Fruit fly (Drosophila melanogaster) whole organism, pupa: Measurements from ENCODE around the gene beta-Spec.
A peak's percentile ranks its signal among the peaks of the same experiment; 100 is the strongest.

Source experiments
- CG10348 ChIP-seq: fragments of 200-800 bp; sonication (Bioruptor generic); IDR thresholded peaks from 2 replicates; pipeline ENCODE4 v1.3.6; 2022; ENCODE audit warnings: missing biosample characterization, missing genetic modification characterization
- CG12605 ChIP-seq: fragments of 200-800 bp; sonication (Bioruptor generic); IDR thresholded peaks from 2 replicates; pipeline ENCODE4 v1.3.6; 2022; ENCODE audit warnings: missing biosample characterization, missing genetic modification characterization
- CG13204 ChIP-seq: fragments of 200-800 bp; sonication (Bioruptor generic); optimal IDR thresholded peaks from 2 replicates; lab custom pipeline; 2018; ENCODE audit warnings: missing biosample characterization, mild to moderate bottlenecking, missing genetic modification characterization, moderate library complexity
- CG14655 ChIP-seq: fragments of 200-800 bp; sonication (Bioruptor generic); optimal IDR thresholded peaks from 3 replicates; lab custom pipeline; 2017; ENCODE audit warnings: mild to moderate bottlenecking, missing biosample characterization, missing genetic modification reagents, missing genetic modification characterization
- CG15710 ChIP-seq: fragments of 200-800 bp; sonication (Bioruptor generic); optimal IDR thresholded peaks from 2 replicates; lab custom pipeline; 2018; ENCODE audit warnings: missing biosample characterization, mild to moderate bottlenecking, missing genetic modification characterization, moderate library complexity
- CG17806 ChIP-seq: fragments of 200-800 bp; sonication (Bioruptor generic); optimal IDR thresholded peaks from 2 replicates; lab custom pipeline; 2018; ENCODE audit warnings: missing biosample characterization, mild to moderate bottlenecking, missing genetic modification characterization, moderate library complexity
- CG32121 ChIP-seq: fragments of 200-800 bp; sonication (Bioruptor generic); IDR thresholded peaks from 2 replicates; pipeline ENCODE4 v1.3.6; 2022; ENCODE audit warnings: missing biosample characterization, missing genetic modification characterization
- CG4496 ChIP-seq: fragments of 200-800 bp; sonication (Bioruptor generic); IDR thresholded peaks from 3 replicates; pipeline ENCODE4 v1.3.6; 2022; ENCODE audit warnings: missing biosample characterization, missing genetic modification characterization
- CG8159 ChIP-seq: fragments of 200-800 bp; sonication (Bioruptor generic); optimal IDR thresholded peaks from 3 replicates; lab custom pipeline; 2018; ENCODE audit warnings: missing biosample characterization, mild to moderate bottlenecking, missing genetic modification characterization, moderate library complexity
- CG8301 ChIP-seq: fragments of 200-800 bp; sonication (Bioruptor generic); optimal IDR thresholded peaks from 2 replicates; lab custom pipeline; 2018; ENCODE audit warnings: missing biosample characterization, mild to moderate bottlenecking, missing genetic modification characterization
- CG9948 ChIP-seq: fragments of 200-800 bp; sonication (Bioruptor generic); optimal IDR thresholded peaks from 2 replicates; lab custom pipeline; 2018; ENCODE audit warnings: missing biosample characterization, mild to moderate bottlenecking, missing genetic modification characterization, moderate library complexity
- D1 ChIP-seq: fragments of 200-800 bp; sonication (Bioruptor generic); optimal IDR thresholded peaks from 2 replicates; lab custom pipeline; 2018; ENCODE audit warnings: missing biosample characterization, mild to moderate bottlenecking, missing genetic modification characterization, moderate library complexity
- EcR ChIP-seq: fragments of 200-800 bp; sonication (Bioruptor generic); optimal IDR thresholded peaks from 3 replicates; lab custom pipeline; 2019; ENCODE audit warnings: missing biosample characterization, missing genetic modification characterization, mild to moderate bottlenecking, moderate library complexity, missing genetic modification reagents
- Ets98B ChIP-seq: fragments of 200-800 bp; sonication (Bioruptor generic); IDR thresholded peaks from 2 replicates; pipeline ENCODE4 v1.3.6; 2022; ENCODE audit warnings: missing biosample characterization, missing genetic modification characterization
- Pif1A ChIP-seq: fragments of 200-800 bp; sonication (Bioruptor generic); optimal IDR thresholded peaks from 3 replicates; lab custom pipeline; 2016; ENCODE audit warnings: missing biosample characterization, missing genetic modification characterization
- Pif1B ChIP-seq: fragments of 200-800 bp; sonication (Bioruptor generic); optimal IDR thresholded peaks from 3 replicates; lab custom pipeline; 2016; ENCODE audit warnings: missing biosample characterization, missing genetic modification characterization
- Snoo ChIP-seq: fragments of 200-800 bp; sonication (Bioruptor generic); optimal IDR thresholded peaks from 3 replicates; lab custom pipeline; 2017; ENCODE audit warnings: missing biosample characterization, mild to moderate bottlenecking, missing genetic modification characterization, inconsistent platforms
- fd96Ca ChIP-seq: fragments of 200-800 bp; sonication (Bioruptor generic); IDR thresholded peaks from 3 replicates; pipeline ENCODE4 v1.3.6; 2022; ENCODE audit warnings: missing biosample characterization, missing genetic modification characterization
- gl ChIP-seq: fragments of 200-800 bp; sonication (Bioruptor generic); optimal IDR thresholded peaks from 2 replicates; lab custom pipeline; 2018; ENCODE audit warnings: missing biosample characterization, mild to moderate bottlenecking, missing genetic modification characterization
- rn ChIP-seq: fragments of 200-800 bp; sonication (Bioruptor generic); IDR thresholded peaks from 2 replicates; pipeline ENCODE4 v1.3.6; 2022; ENCODE audit warnings: missing biosample characterization, missing genetic modification characterization

beta-Spec gene

dm6 chrX:17683506-17683858, 26.3 kb downstream of the beta-Spec start:
- TF ChIP-seq EcR (GFP tag; lab: Kevin White, UChicago): peak; percentile 8
- TF ChIP-seq gl (tag; lab: Kevin White, UChicago): no peak
- no peak for TF ChIP-seq CG32121 (GFP tag; lab: Robert Waterston, UW)
- TF ChIP-seq Pif1A (GFP tag; lab: Kevin White, UChicago): no peak

- TF ChIP-seq Ets98B (GFP tag; lab: Robert Waterston, UW): no peak
- peak; percentile 55 for TF ChIP-seq CG8159 (tag; lab: Kevin White, UChicago)
- TF ChIP-seq CG9948 (tag; lab: Kevin White, UChicago): peak; percentile 16
- TF ChIP-seq CG8301 (tag; lab: Kevin White, UChicago): peak; percentile 53
- TF ChIP-seq Pif1B (GFP tag; lab: Kevin White, UChicago): peak; percentile 14
- TF ChIP-seq CG15710: peak; percentile 34
- peak; percentile 0 for TF ChIP-seq CG17806
- peak; percentile 74 for TF ChIP-seq CG14655 (GFP tag; lab: Kevin White, UChicago)
- TF ChIP-seq fd96Ca (GFP tag; lab: Robert Waterston, UW): no peak
Measured at dm6 chrX:17686179-17686578, 29.0 kb downstream of the beta-Spec start.

dm6 chrX:17692729-17693128, 35.6 kb downstream of the beta-Spec start:
- TF ChIP-seq CG14655 (GFP tag; lab: Kevin White, UChicago) (peak; percentile 41), D1 (tag; lab: Kevin White, UChicago) (no peak), Pif1B (GFP tag; lab: Kevin White, UChicago) (no peak), CG32121 (GFP tag; lab: Robert Waterston, UW) (peak; percentile 49), CG8301 (tag; lab: Kevin White, UChicago) (peak; percentile 18)
- TF ChIP-seq, all 21 proteins: peak for 3

dm6 chrX:17693981-17694872, 37.1 kb downstream of the beta-Spec start:
- TF ChIP-seq CG32121 (GFP tag; lab: Robert Waterston, UW): peak; percentile 33; the same call in 1 of the 2 replicates
- peak; percentile 37 for TF ChIP-seq Pif1A (GFP tag; lab: Kevin White, UChicago)
- TF ChIP-seq CG9948 (tag; lab: Kevin White, UChicago): no peak
- TF ChIP-seq CG4496 (GFP tag; lab: Robert Waterston, UW): peak; percentile 60; the same call in 2 of the 3 replicates
- peak; percentile 35; the same call in 1 of the 2 replicates for TF ChIP-seq Ets98B (GFP tag; lab: Robert Waterston, UW)
- TF ChIP-seq CG17806: no peak
- peak; percentile 58 for TF ChIP-seq Pif1B (GFP tag; lab: Kevin White, UChicago)
- 0 out of 2 replicates have a peak, but pooled peaks have one; percentile 12 for TF ChIP-seq CG12605 (GFP tag; lab: Robert Waterston, UW)
- peak; percentile 71 for TF ChIP-seq fd96Ca (GFP tag; lab: Robert Waterston, UW)

- peak; percentile 11 for TF ChIP-seq CG15710
- peak; percentile 50 for TF ChIP-seq CG14655 (GFP tag; lab: Kevin White, UChicago)
- TF ChIP-seq CG4496 (GFP tag; lab: Robert Waterston, UW): peak; percentile 54
- TF ChIP-seq CG8159 (tag; lab: Kevin White, UChicago): peak; percentile 29
- TF ChIP-seq Snoo: no peak
- TF ChIP-seq CG13204: no peak
- no peak for TF ChIP-seq CG12605 (GFP tag; lab: Robert Waterston, UW)
- no peak for TF ChIP-seq EcR (GFP tag; lab: Kevin White, UChicago)
- peak; percentile 28 for TF ChIP-seq CG8301 (tag; lab: Kevin White, UChicago)
- peak; percentile 10 for TF ChIP-seq CG17806
- TF ChIP-seq CG10348: no peak
- no peak for TF ChIP-seq gl (tag; lab: Kevin White, UChicago)
- peak; percentile 20 for TF ChIP-seq Ets98B (GFP tag; lab: Robert Waterston, UW)
- peak; percentile 64 for TF ChIP-seq CG32121 (GFP tag; lab: Robert Waterston, UW)
- TF ChIP-seq fd96Ca (GFP tag; lab: Robert Waterston, UW): peak; percentile 64; the same call in 2 of the 3 replicates
- no peak for TF ChIP-seq rn
- TF ChIP-seq, all 21 proteins: peak for 9
Measured at dm6 chrX:17694873-17695446, 37.8 kb downstream of the beta-Spec start.

- TF ChIP-seq CG10348 (no peak), D1 (tag; lab: Kevin White, UChicago) (peak; percentile 42), EcR (GFP tag; lab: Kevin White, UChicago) (peak; percentile 75)
Measured at dm6 chrX:17695641-17696040, 38.5 kb downstream of the beta-Spec start.

- TF ChIP-seq Snoo (peak; percentile 52), Pif1B (GFP tag; lab: Kevin White, UChicago) (peak; percentile 5), CG8159 (tag; lab: Kevin White, UChicago) (peak; percentile 20), CG17806 (no peak), CG14655 (GFP tag; lab: Kevin White, UChicago) (no peak), CG9948 (tag; lab: Kevin White, UChicago) (peak; percentile 8), CG32121 (GFP tag; lab: Robert Waterston, UW) (no peak), CG15710 (peak; percentile 26), Ets98B (GFP tag; lab: Robert Waterston, UW) (peak; percentile 26; the same call in 1 of the 2 replicates)
Measured at dm6 chrX:17696637-17697036, 39.5 kb downstream of the beta-Spec start.
